Worm (Caenorhabditis elegans) whole organism, young adult: Measurements from ENCODE around the gene acp-5.

ENCODE experiments used
- B0035.1 ChIP-seq: sonication (generic microtip); optimal IDR thresholded peaks from 2 replicates; lab custom pipeline; 2016; ENCODE audit warnings: missing genetic modification characterization, mild to moderate bottlenecking, missing compliant biosample characterization, missing genotype, missing genetic modification reagents
- B0336.3 ChIP-seq: fragments of 200-800 bp; sonication (Bioruptor generic); IDR thresholded peaks from 2 replicates; pipeline ENCODE4 v1.3.6; 2022; ENCODE audit warnings: missing genetic modification characterization, missing compliant biosample characterization
- C06A6.2 ChIP-seq: fragments of 200-800 bp; sonication (Bioruptor generic); conservative IDR thresholded peaks from 2 replicates; pipeline ENCODE4 v1.3.6; 2022; ENCODE audit warnings: missing genetic modification characterization, missing compliant biosample characterization
- T26A5.8 ChIP-seq: sonication (generic microtip); optimal IDR thresholded peaks from 2 replicates; lab custom pipeline; 2016; ENCODE audit warnings: missing genetic modification characterization, missing compliant biosample characterization
- Y53F4B.3 ChIP-seq: fragments of 200-800 bp; sonication (Bioruptor generic); IDR thresholded peaks from 2 replicates; pipeline ENCODE4 v1.3.6; 2022; ENCODE audit warnings: missing genetic modification reagents, missing genetic modification characterization, missing compliant biosample characterization
- Y67H2A.10 ChIP-seq: fragments of 200-800 bp; sonication (Bioruptor generic); conservative IDR thresholded peaks from 2 replicates; pipeline ENCODE4 v1.3.6; 2022; ENCODE audit warnings: missing genetic modification reagents, missing genetic modification characterization, missing compliant biosample characterization
- ZK185.1 ChIP-seq: sonication (generic microtip); optimal IDR thresholded peaks from 2 replicates; lab custom pipeline; 2016; ENCODE audit warnings: mild to moderate bottlenecking, missing genetic modification characterization, missing compliant biosample characterization; ENCODE audit not compliant: poor library complexity, severe bottlenecking
- athp-1 ChIP-seq: sonication (generic microtip); optimal IDR thresholded peaks from 2 replicates; lab custom pipeline; 2017; ENCODE audit warnings: mild to moderate bottlenecking, missing genetic modification characterization, missing compliant biosample characterization
- attf-3 ChIP-seq: fragments of 200-800 bp; sonication (Bioruptor generic); conservative IDR thresholded peaks from 2 replicates; pipeline ENCODE4 v1.3.6; 2022; ENCODE audit warnings: missing genetic modification reagents, missing genetic modification characterization, missing compliant biosample characterization
- ccch-3 ChIP-seq: fragments of 200-800 bp; sonication (Bioruptor generic); optimal IDR thresholded peaks from 2 replicates; lab custom pipeline; 2018; ENCODE audit warnings: mild to moderate bottlenecking, missing genetic modification characterization, missing compliant biosample characterization
- cebp-1 ChIP-seq, 2 experiments: fragments of 200-800 bp in 1 of 2; sonication (Bioruptor generic) in 1 of 2; sonication (generic microtip) in 1 of 2; IDR thresholded peaks in 1 of 2; optimal IDR thresholded peaks in 1 of 2; 2 replicates each; pipeline versions ENCODE4 v1.3.6 to Lab custom; 2017 to 2022; ENCODE audit warnings: missing compliant biosample characterization in 2 of 2, missing genetic modification characterization in 2 of 2, mild to moderate bottlenecking in 1 of 2, missing genetic modification reagents in 1 of 2, moderate library complexity in 1 of 2
- cebp-2 ChIP-seq: fragments of 200-800 bp; sonication (Bioruptor generic); IDR thresholded peaks from 2 replicates; pipeline ENCODE4 v1.3.6; 2022; ENCODE audit warnings: missing genetic modification characterization, missing compliant biosample characterization
- ceh-58 ChIP-seq: fragments of 200-800 bp; sonication (Bioruptor generic); IDR thresholded peaks from 2 replicates; pipeline ENCODE4 v1.3.6; 2022; ENCODE audit warnings: missing genetic modification characterization, missing compliant biosample characterization
- dpff-1 ChIP-seq: sonication (generic microtip); optimal IDR thresholded peaks from 2 replicates; lab custom pipeline; 2017; ENCODE audit warnings: mild to moderate bottlenecking, missing genetic modification characterization, missing compliant biosample characterization
- efl-1 ChIP-seq: fragments of 150-350 bp; optimal IDR thresholded peaks from 2 replicates; lab custom pipeline; 2014; ENCODE audit warnings: missing biosample characterization, missing genetic modification reagents, missing genetic modification characterization
- egl-18 ChIP-seq: fragments of 200-800 bp; sonication (Bioruptor generic); IDR thresholded peaks from 2 replicates; pipeline ENCODE4 v1.3.6; 2022; ENCODE audit warnings: missing genetic modification reagents, missing genetic modification characterization, missing compliant biosample characterization
- egl-44 ChIP-seq: fragments of 200-800 bp; sonication (Bioruptor generic); IDR thresholded peaks from 2 replicates; pipeline ENCODE4 v1.3.6; 2022; ENCODE audit warnings: missing genetic modification reagents, missing genetic modification characterization, missing compliant biosample characterization
- egrh-3 ChIP-seq: fragments of 200-800 bp; sonication (Bioruptor generic); IDR thresholded peaks from 2 replicates; pipeline ENCODE4 v1.3.6; 2022; ENCODE audit warnings: missing genetic modification reagents, missing genetic modification characterization, missing compliant biosample characterization
- fkh-3 ChIP-seq: sonication (generic microtip); optimal IDR thresholded peaks from 2 replicates; lab custom pipeline; 2016; ENCODE audit warnings: mild to moderate bottlenecking, missing genetic modification characterization, missing compliant biosample characterization
- hlh-12 ChIP-seq: sonication (generic microtip); optimal IDR thresholded peaks from 2 replicates; lab custom pipeline; 2016; ENCODE audit warnings: missing genetic modification characterization, missing compliant biosample characterization
- hsf-1 ChIP-seq: fragments of 200-800 bp; sonication (Bioruptor generic); IDR thresholded peaks from 2 replicates; pipeline ENCODE4 v1.3.6; 2022; ENCODE audit warnings: missing genetic modification reagents, missing genetic modification characterization, missing compliant biosample characterization
- let-526 ChIP-seq: fragments of 200-800 bp; sonication (Bioruptor generic); IDR thresholded peaks from 2 replicates; pipeline ENCODE4 v1.3.6; 2022; ENCODE audit warnings: missing genetic modification reagents, missing genetic modification characterization, missing compliant biosample characterization
- lin-54 ChIP-seq: fragments of 200-800 bp; sonication (Bioruptor generic); optimal IDR thresholded peaks from 2 replicates; lab custom pipeline; 2018; ENCODE audit warnings: mild to moderate bottlenecking, missing genetic modification characterization, missing compliant biosample characterization
- lir-1 ChIP-seq: fragments of 200-800 bp; sonication (Bioruptor generic); conservative IDR thresholded peaks from 2 replicates; pipeline ENCODE4 v1.3.6; 2022; ENCODE audit warnings: missing genetic modification reagents, missing genetic modification characterization, missing compliant biosample characterization
- madf-6 ChIP-seq: fragments of 200-800 bp; sonication (Bioruptor generic); IDR thresholded peaks from 2 replicates; pipeline ENCODE4 v1.3.6; 2022; ENCODE audit warnings: missing genetic modification reagents, missing genetic modification characterization, missing compliant biosample characterization
- mxl-1 ChIP-seq: sonication (generic microtip); optimal IDR thresholded peaks from 2 replicates; lab custom pipeline; 2016; ENCODE audit warnings: missing genetic modification characterization, missing compliant biosample characterization
- nfya-1 ChIP-seq: sonication (generic microtip); optimal IDR thresholded peaks from 2 replicates; lab custom pipeline; 2017; ENCODE audit warnings: antibody characterized with exemption, missing compliant biosample characterization, missing genetic modification characterization, borderline replicate concordance; ENCODE audit not compliant: insufficient read depth
- nfya-2 ChIP-seq: fragments of 200-800 bp; sonication (Bioruptor generic); IDR thresholded peaks from 2 replicates; pipeline ENCODE4 v1.3.6; 2022; ENCODE audit warnings: missing genetic modification reagents, missing genetic modification characterization, missing compliant biosample characterization
- nhr-120 ChIP-seq: fragments of 200-800 bp; sonication (Bioruptor generic); IDR thresholded peaks from 2 replicates; pipeline ENCODE4 v1.3.6; 2022; ENCODE audit warnings: missing genetic modification characterization, missing compliant biosample characterization
- nhr-27 ChIP-seq: fragments of 200-800 bp; sonication (Bioruptor generic); optimal IDR thresholded peaks from 2 replicates; lab custom pipeline; 2018; ENCODE audit warnings: mild to moderate bottlenecking, missing genetic modification characterization, moderate library complexity, missing compliant biosample characterization
- rcor-1 ChIP-seq: fragments of 200-800 bp; sonication (Bioruptor generic); IDR thresholded peaks from 2 replicates; pipeline ENCODE4 v1.3.6; 2022; ENCODE audit warnings: missing genetic modification reagents, missing genetic modification characterization, missing compliant biosample characterization
- snpc-1.3 ChIP-seq: sonication (generic microtip); optimal IDR thresholded peaks from 2 replicates; lab custom pipeline; 2017; ENCODE audit warnings: missing genetic modification characterization, mild to moderate bottlenecking, missing compliant biosample characterization, antibody characterized with exemption, moderate library complexity, missing genotype, missing genetic modification reagents; ENCODE audit not compliant: insufficient read depth
- snpc-3.4 ChIP-seq: sonication (generic microtip); optimal IDR thresholded peaks from 2 replicates; lab custom pipeline; 2017; ENCODE audit warnings: missing genetic modification characterization, mild to moderate bottlenecking, missing compliant biosample characterization, antibody characterized with exemption, moderate library complexity, missing genotype, missing genetic modification reagents
- tbp1 ChIP-seq: fragments of 200-800 bp; sonication (Bioruptor generic); optimal IDR thresholded peaks from 2 replicates; lab custom pipeline; 2018; ENCODE audit warnings: mild to moderate bottlenecking, missing genetic modification characterization, missing compliant biosample characterization
- zim-3 ChIP-seq: sonication (generic microtip); optimal IDR thresholded peaks from 2 replicates; lab custom pipeline; 2017; ENCODE audit warnings: mild to moderate bottlenecking, missing genetic modification characterization, moderate library complexity, missing compliant biosample characterization
- ztf-25 ChIP-seq: fragments of 200-800 bp; sonication (Bioruptor generic); IDR thresholded peaks from 2 replicates; pipeline ENCODE4 v1.3.6; 2022; ENCODE audit warnings: missing genetic modification reagents, missing genetic modification characterization, missing compliant biosample characterization
- ztf-26 ChIP-seq: sonication (generic microtip); optimal IDR thresholded peaks from 2 replicates; lab custom pipeline; 2017; ENCODE audit warnings: missing genetic modification characterization, missing compliant biosample characterization
- ztf-28 ChIP-seq: fragments of 200-800 bp; sonication (Bioruptor generic); IDR thresholded peaks from 2 replicates; pipeline ENCODE4 v1.3.6; 2022; ENCODE audit warnings: missing genetic modification reagents, missing genetic modification characterization, missing compliant biosample characterization

The acp-5 gene

ce11 chrX:5850472-5850871 is 21.2 kb downstream of the acp-5 start:
- TF ChIP-seq mxl-1 (tag; lab: Kevin White, UChicago) (no peak), B0035.1 (no peak), madf-6 (no peak)
- TF ChIP-seq, all 124 proteins: peak for 0

ce11 chrX:5852113-5852512 is 22.9 kb downstream of the acp-5 start:
- TF ChIP-seq ZK185.1 (no peak), T26A5.8 (tag; lab: Kevin White, UChicago) (no peak), ccch-3 (no peak)

- TF ChIP-seq ztf-28 (GFP tag; lab: Robert Waterston, UW) (no peak), attf-3 (GFP tag; lab: Robert Waterston, UW) (no peak), egrh-3 (GFP tag; lab: Robert Waterston, UW) (no peak), ztf-25 (GFP tag; lab: Robert Waterston, UW) (no peak), athp-1 (tag; lab: Kevin White, UChicago) (no peak), tbp1 (GFP tag; lab: Kevin White, UChicago) (no peak), ceh-58 (GFP tag; lab: Robert Waterston, UW) (no peak), rcor-1 (GFP tag; lab: Robert Waterston, UW) (no peak), cebp-2 (GFP tag; lab: Robert Waterston, UW) (no peak), hlh-12 (tag; lab: Kevin White, UChicago) (no peak), dpff-1 (tag; lab: Kevin White, UChicago) (no peak), ztf-26 (no peak), hsf-1 (no peak), egl-44 (no peak), snpc-1.3 (no peak), B0336.3 (GFP tag; lab: Robert Waterston, UW) (no peak), nhr-120 (GFP tag; lab: Robert Waterston, UW) (no peak)
These were observed 24.9 kb downstream of the acp-5 start, which contains the start of gene hog-1 for ce11 chrX:5854163-5854451. hog-1 (minus strand) TSS chrX:5854263.

- TF ChIP-seq snpc-3.4 (tag; lab: Kevin White, UChicago), result no peak
- TF ChIP-seq Y53F4B.3 (GFP tag; lab: Robert Waterston, UW), result no peak
- TF ChIP-seq efl-1 (GFP tag; lab: Kevin White, UChicago), result no peak
- no peak for TF ChIP-seq C06A6.2 (GFP tag; lab: Robert Waterston, UW)
- no peak for TF ChIP-seq let-526 (GFP tag; lab: Robert Waterston, UW)
- no peak for TF ChIP-seq Y67H2A.10 (GFP tag; lab: Robert Waterston, UW)
- TF ChIP-seq cebp-1 (GFP tag; IDR thresholded peaks at IDR 0.05; lab: Robert Waterston, UW), result no peak
- no peak for TF ChIP-seq cebp-1 (tag; optimal IDR thresholded peaks at IDR 0.05; lab: Kevin White, UChicago)
- no peak for TF ChIP-seq egl-18
- no peak for TF ChIP-seq nfya-2
- TF ChIP-seq fkh-3, result no peak
- no peak for TF ChIP-seq lir-1 (GFP tag; lab: Robert Waterston, UW)
- no peak for TF ChIP-seq nhr-27 (tag; lab: Kevin White, UChicago)
- TF ChIP-seq zim-3 (tag; lab: Kevin White, UChicago), result no peak
- no peak for TF ChIP-seq lin-54 (GFP tag; lab: Kevin White, UChicago)
- TF ChIP-seq nfya-1, result no peak
These were observed 25.4 kb downstream of the acp-5 start for ce11 chrX:5854452-5855234.
